Fruit fly (Drosophila melanogaster) whole organism, embryonic: ENCODE measurements around the gene CG32192.
A peak's percentile ranks its signal among the peaks of the same experiment; 100 is the strongest.

Experiments
- ATbp ChIP-seq: fragments of 200-800 bp; sonication (Bioruptor generic); optimal IDR thresholded peaks from 2 replicates; lab custom pipeline; 2017; ENCODE audit warnings: missing biosample characterization, mild to moderate bottlenecking, missing genetic modification characterization, missing genetic modification reagents
- BEAF-32 ChIP-seq: fragments of 200-800 bp; sonication (Bioruptor generic); optimal IDR thresholded peaks from 3 replicates; lab custom pipeline; 2017; ENCODE audit warnings: missing biosample characterization, missing genetic modification characterization, mild to moderate bottlenecking, moderate library complexity, missing genetic modification reagents
- CG1024 ChIP-seq: fragments of 200-800 bp; sonication (Bioruptor generic); IDR thresholded peaks from 2 replicates; pipeline ENCODE4 v1.3.6; 2022; ENCODE audit warnings: missing biosample characterization, missing genetic modification characterization
- CG10565 ChIP-seq: fragments of 200-800 bp; sonication (Bioruptor generic); optimal IDR thresholded peaks from 3 replicates; lab custom pipeline; 2016; ENCODE audit warnings: missing biosample characterization, mild to moderate bottlenecking, missing genetic modification characterization
- CG1233 ChIP-seq: fragments of 200-800 bp; sonication (Bioruptor generic); optimal IDR thresholded peaks from 4 replicates; lab custom pipeline; 2018; ENCODE audit warnings: missing biosample characterization, mild to moderate bottlenecking, missing genetic modification characterization
- CG12769 ChIP-seq: fragments of 200-800 bp; sonication (Bioruptor generic); optimal IDR thresholded peaks from 2 replicates; lab custom pipeline; 2019; ENCODE audit warnings: missing biosample characterization, mild to moderate bottlenecking, missing genetic modification characterization, moderate library complexity
- CG14710 ChIP-seq: fragments of 200-800 bp; sonication (Bioruptor generic); optimal IDR thresholded peaks from 3 replicates; lab custom pipeline; 2019; ENCODE audit warnings: missing biosample characterization, mild to moderate bottlenecking, missing genetic modification characterization, moderate library complexity
- CG15514 ChIP-seq: fragments of 200-800 bp; sonication (Bioruptor generic); optimal IDR thresholded peaks from 3 replicates; lab custom pipeline; 2017; ENCODE audit warnings: missing biosample characterization, missing genetic modification characterization, mild to moderate bottlenecking, moderate library complexity, missing genetic modification reagents
- CG16779 ChIP-seq: fragments of 200-800 bp; sonication (Bioruptor generic); IDR thresholded peaks from 2 replicates; pipeline ENCODE4 v1.3.6; 2022; ENCODE audit warnings: missing biosample characterization, missing genetic modification characterization
- CG31224 ChIP-seq: fragments of 200-800 bp; sonication (Bioruptor generic); IDR thresholded peaks from 2 replicates; pipeline ENCODE4 v1.3.6; 2022; ENCODE audit warnings: missing biosample characterization, missing genetic modification characterization
- CG34422 ChIP-seq: fragments of 200-800 bp; sonication (Bioruptor generic); IDR thresholded peaks from 3 replicates; pipeline ENCODE4 v1.3.6; 2022; ENCODE audit warnings: missing biosample characterization, missing genetic modification characterization
- CG6175 ChIP-seq: fragments of 200-800 bp; sonication (Bioruptor generic); IDR thresholded peaks from 3 replicates; pipeline ENCODE4 v1.3.6; 2022; ENCODE audit warnings: missing biosample characterization, missing genetic modification characterization
- CG6689 ChIP-seq: fragments of 200-800 bp; sonication (Bioruptor generic); IDR thresholded peaks from 2 replicates; pipeline ENCODE4 v1.3.6; 2022; ENCODE audit warnings: missing biosample characterization, missing genetic modification characterization
- CG6791 ChIP-seq: fragments of 200-800 bp; sonication (Bioruptor generic); IDR thresholded peaks from 3 replicates; pipeline ENCODE4 v1.3.6; 2022; ENCODE audit warnings: missing biosample characterization, missing genetic modification characterization; ENCODE audit not compliant: partially characterized antibody
- CG7928 ChIP-seq: fragments of 200-800 bp; sonication (Bioruptor generic); optimal IDR thresholded peaks from 2 replicates; lab custom pipeline; 2017; ENCODE audit warnings: missing biosample characterization, mild to moderate bottlenecking, missing genetic modification characterization
- CG8290 ChIP-seq, 3 experiments: fragments of 200-800 bp; sonication (Bioruptor generic); optimal IDR thresholded peaks; 2 replicates each; lab custom pipeline; 2016 to 2019; ENCODE audit warnings: missing biosample characterization in 3 of 3, missing genetic modification characterization in 3 of 3, mild to moderate bottlenecking in 2 of 3, moderate library complexity in 1 of 3
- Doc2 ChIP-seq: fragments of 200-800 bp; sonication (Bioruptor generic); IDR thresholded peaks from 2 replicates; pipeline ENCODE4 v1.3.6; 2022; ENCODE audit warnings: missing biosample characterization, missing genetic modification characterization
- Eip74EF ChIP-seq, 2 experiments: fragments of 200-800 bp in 1 of 2; fragments of >200 bp in 1 of 2; sonication (Bioruptor generic) in 1 of 2; optimal IDR thresholded peaks; 2 replicates each; lab custom pipeline; 2017 to 2019; ENCODE audit warnings: missing biosample characterization in 2 of 2, missing genetic modification characterization in 2 of 2, mild to moderate bottlenecking in 1 of 2, moderate library complexity in 1 of 2
- Ets65A ChIP-seq: fragments of 200-800 bp; sonication (Bioruptor generic); peaks from one replicate; lab custom pipeline; 2016; ENCODE audit warnings: missing biosample characterization, missing genetic modification characterization
- H2.0 ChIP-seq: fragments of 200-800 bp; sonication (Bioruptor generic); IDR thresholded peaks from 2 replicates; pipeline ENCODE4 v1.3.6; 2022; ENCODE audit warnings: missing biosample characterization, missing genetic modification characterization
- Hmr ChIP-seq: fragments of 200-800 bp; sonication (Bioruptor generic); optimal IDR thresholded peaks from 3 replicates; lab custom pipeline; 2017; ENCODE audit warnings: mild to moderate bottlenecking, missing biosample characterization, missing genetic modification reagents, missing genetic modification characterization
- Hr39 ChIP-seq: fragments of >200 bp; optimal IDR thresholded peaks from 2 replicates; lab custom pipeline; 2017
- Lhr ChIP-seq: fragments of 200-800 bp; sonication (Bioruptor generic); optimal IDR thresholded peaks from 3 replicates; lab custom pipeline; 2017; ENCODE audit warnings: mild to moderate bottlenecking, missing biosample characterization, missing genetic modification reagents, missing genetic modification characterization
- Lpt ChIP-seq: fragments of >200 bp; optimal IDR thresholded peaks from 2 replicates; lab custom pipeline; 2018; ENCODE audit warnings: missing biosample characterization, missing genetic modification characterization
- Med ChIP-seq: fragments of 200-800 bp; sonication (Bioruptor generic); peaks from one replicate; lab custom pipeline; 2016; ENCODE audit warnings: missing biosample characterization, missing genetic modification characterization, mild to moderate bottlenecking, inconsistent platforms, moderate library complexity
- Mes4 ChIP-seq: fragments of 200-800 bp; sonication (Bioruptor generic); optimal IDR thresholded peaks from 2 replicates; lab custom pipeline; 2016; ENCODE audit warnings: missing biosample characterization, missing genetic modification characterization
- Side ChIP-seq: fragments of 200-800 bp; sonication (Bioruptor generic); optimal IDR thresholded peaks from 2 replicates; lab custom pipeline; 2016; ENCODE audit warnings: missing biosample characterization, missing genetic modification characterization
- Trl ChIP-seq, 3 experiments: fragments of >200 bp in 2 of 3; fragments of 200-800 bp in 1 of 3; sonication (Bioruptor generic) in 1 of 3; optimal IDR thresholded peaks; 2 replicates in 1 of 3; 3 replicates in 2 of 3; lab custom pipeline; 2016 to 2017; ENCODE audit warnings: missing biosample characterization in 1 of 3, missing genetic modification characterization in 1 of 3
- Xrp1 ChIP-seq: fragments of 200-800 bp; sonication (Bioruptor generic); IDR thresholded peaks from 2 replicates; pipeline ENCODE4 v1.3.6; 2022; ENCODE audit warnings: missing biosample characterization, missing genetic modification characterization
- abd-A ChIP-seq: fragments of 200-800 bp; sonication (Bioruptor generic); optimal IDR thresholded peaks from 3 replicates; lab custom pipeline; 2019; ENCODE audit warnings: missing biosample characterization, mild to moderate bottlenecking, missing genetic modification characterization, moderate library complexity
- amos ChIP-seq: fragments of 200-800 bp; sonication (Bioruptor generic); IDR thresholded peaks from 2 replicates; pipeline ENCODE4 v1.3.6; 2022; ENCODE audit warnings: missing biosample characterization, missing genetic modification characterization; ENCODE audit not compliant: partially characterized antibody
- ap ChIP-seq: fragments of 200-800 bp; sonication (Bioruptor generic); IDR thresholded peaks from 2 replicates; pipeline ENCODE4 v1.3.6; 2022; ENCODE audit warnings: missing biosample characterization, missing genetic modification characterization
- dati ChIP-seq: fragments of 200-800 bp; sonication (Bioruptor generic); IDR thresholded peaks from 2 replicates; pipeline ENCODE4 v1.3.6; 2022; ENCODE audit warnings: missing biosample characterization, missing genetic modification characterization
- dmrt11E ChIP-seq: fragments of 200-800 bp; sonication (Bioruptor generic); optimal IDR thresholded peaks from 3 replicates; lab custom pipeline; 2018; ENCODE audit warnings: missing biosample characterization, mild to moderate bottlenecking, missing genetic modification characterization, moderate library complexity
- eve ChIP-seq, 2 experiments: fragments of >200 bp; optimal IDR thresholded peaks; 2 replicates each; lab custom pipeline; 2017; ENCODE audit warnings: missing biosample characterization in 2 of 2, missing genetic modification characterization in 2 of 2
- gem ChIP-seq: fragments of 200-800 bp; sonication (Bioruptor generic); optimal IDR thresholded peaks from 2 replicates; lab custom pipeline; 2019; ENCODE audit warnings: missing biosample characterization, mild to moderate bottlenecking, missing genetic modification characterization, moderate library complexity
- grau ChIP-seq: fragments of 200-800 bp; optimal IDR thresholded peaks from 3 replicates; lab custom pipeline; 2019; ENCODE audit warnings: missing biosample characterization, mild to moderate bottlenecking, missing genetic modification characterization, moderate library complexity
- lab ChIP-seq: fragments of 200-800 bp; sonication (Bioruptor generic); optimal IDR thresholded peaks from 3 replicates; lab custom pipeline; 2017; ENCODE audit warnings: missing biosample characterization, missing genetic modification characterization, mild to moderate bottlenecking, moderate library complexity, missing genetic modification reagents
- lola ChIP-seq, 3 experiments: fragments of >200 bp in 2 of 3; fragments of 200-800 bp in 1 of 3; sonication (Bioruptor generic) in 1 of 3; optimal IDR thresholded peaks; 2 replicates each; lab custom pipeline; 2017 to 2019; ENCODE audit warnings: missing biosample characterization in 3 of 3, missing genetic modification characterization in 3 of 3, mild to moderate bottlenecking in 1 of 3, moderate library complexity in 1 of 3
- maf-S ChIP-seq: fragments of 200-800 bp; sonication (Bioruptor generic); optimal IDR thresholded peaks from 2 replicates; lab custom pipeline; 2016; ENCODE audit warnings: missing biosample characterization, missing genetic modification characterization
- mirr ChIP-seq: fragments of 200-800 bp; sonication (Bioruptor generic); optimal IDR thresholded peaks from 3 replicates; lab custom pipeline; 2018; ENCODE audit warnings: missing biosample characterization, mild to moderate bottlenecking, missing genetic modification characterization
- onecut ChIP-seq: fragments of 200-800 bp; sonication (Bioruptor generic); IDR thresholded peaks from 2 replicates; pipeline ENCODE4 v1.3.6; 2022; ENCODE audit warnings: missing biosample characterization, missing genetic modification characterization
- pan ChIP-seq, 4 experiments: fragments of >200 bp in 3 of 4; fragments of 200-800 bp in 1 of 4; sonication (Bioruptor generic) in 1 of 4; optimal IDR thresholded peaks in 3 of 4; IDR thresholded peaks in 1 of 4; 2 replicates each; pipeline versions ENCODE4 v1.3.6 to Lab custom; 2017 to 2022; ENCODE audit warnings: missing biosample characterization in 2 of 4, missing genetic modification characterization in 2 of 4, mixed read lengths in 1 of 4
- pros ChIP-seq: fragments of 200-800 bp; sonication (Bioruptor generic); optimal IDR thresholded peaks from 3 replicates; lab custom pipeline; 2019; ENCODE audit warnings: missing biosample characterization, mild to moderate bottlenecking, missing genetic modification characterization, moderate library complexity
- scrt ChIP-seq: fragments of 200-800 bp; sonication (Bioruptor generic); optimal IDR thresholded peaks from 2 replicates; lab custom pipeline; 2018; ENCODE audit warnings: missing biosample characterization, mild to moderate bottlenecking, missing genetic modification characterization, moderate library complexity
- sens ChIP-seq: fragments of 200-800 bp; sonication (Bioruptor generic); peaks from one replicate; lab custom pipeline; 2016; ENCODE audit warnings: missing biosample characterization, missing genetic modification characterization
- stc ChIP-seq: fragments of 200-800 bp; sonication (Bioruptor generic); IDR thresholded peaks from 2 replicates; pipeline ENCODE4 v1.3.6; 2022; ENCODE audit warnings: missing biosample characterization, missing genetic modification characterization
- tx ChIP-seq: fragments of 200-800 bp; sonication (Bioruptor generic); optimal IDR thresholded peaks from 2 replicates; lab custom pipeline; 2016; ENCODE audit warnings: missing biosample characterization, missing genetic modification characterization

The CG32192 gene

dm6 chr3L:18029546-18030300 is 10.4 kb upstream of the CG32192 start (continued):
- peak; percentile 73; the same call in 1 of the 2 replicates for TF ChIP-seq CG16779
- TF ChIP-seq Doc2 (GFP tag; lab: Robert Waterston, UW) = no peak
- no peak for TF ChIP-seq CG6791 (GFP tag; lab: Robert Waterston, UW)
- TF ChIP-seq dati (GFP tag; lab: Robert Waterston, UW) = no peak
- no peak for TF ChIP-seq Hr39
- TF ChIP-seq tx = peak; percentile 47
- TF ChIP-seq dmrt11E = peak; percentile 62
- TF ChIP-seq onecut (GFP tag; lab: Robert Waterston, UW) = peak; percentile 93
- TF ChIP-seq CG31224 = no peak
- peak; percentile 54 for TF ChIP-seq maf-S
- TF ChIP-seq ATbp (GFP tag; lab: Kevin White, UChicago) = peak; percentile 92
- no peak for TF ChIP-seq BEAF-32 (GFP tag; lab: Kevin White, UChicago)
- TF ChIP-seq ap (GFP tag; lab: Robert Waterston, UW) = no peak; the same call in 1 of the 2 replicates
- TF ChIP-seq Side (GFP tag; lab: Kevin White, UChicago) = peak; percentile 62
- TF ChIP-seq amos (GFP tag; lab: Robert Waterston, UW) = no peak; the same call in 1 of the 2 replicates
- TF ChIP-seq Lhr (GFP tag; lab: Kevin White, UChicago) = peak; percentile 60
- peak; percentile 85 for TF ChIP-seq Xrp1
- peak; percentile 49; the same call in 1 of the 3 replicates for TF ChIP-seq CG34422
- TF ChIP-seq CG1024 = peak; percentile 73
- TF ChIP-seq CG14710 (tag; lab: Kevin White, UChicago) = peak; percentile 64
- peak; percentile 75 for TF ChIP-seq gem
- TF ChIP-seq Lpt (GFP tag; lab: Kevin White, UChicago) = no peak
- TF ChIP-seq H2.0 (GFP tag; lab: Robert Waterston, UW) = peak; percentile 52
- TF ChIP-seq Hmr (GFP tag; lab: Kevin White, UChicago) = peak; percentile 80
- TF ChIP-seq CG1233 (GFP tag; lab: Kevin White, UChicago) = peak; percentile 81
- TF ChIP-seq CG10565 (GFP tag; lab: Kevin White, UChicago) = peak; percentile 36
- TF ChIP-seq pan (optimal IDR thresholded peaks at IDR 0.05; lab: Kevin White, UChicago) = no peak
- TF ChIP-seq pan (GFP tag; optimal IDR thresholded peaks at IDR 0.05 in 1 of 2, IDR thresholded peaks at IDR 0.05 in 1 of 2) = peak in 1 of 2 experiments; percentile 64
- no peak for TF ChIP-seq CG7928 (GFP tag; lab: Kevin White, UChicago)

dm6 chr3L:18030301-18030827 is 9.8 kb upstream of the CG32192 start:
- TF ChIP-seq CG15514 (GFP tag; lab: Kevin White, UChicago) = no peak
- TF ChIP-seq CG12769 (tag; lab: Kevin White, UChicago) = peak; percentile 34
- peak; percentile 24 for TF ChIP-seq grau (tag; lab: Kevin White, UChicago)
- TF ChIP-seq CG8290 (GFP tag; optimal IDR thresholded peaks at IDR 0.05; lab: Kevin White, UChicago) = no peak
- TF ChIP-seq CG8290 (tag; optimal IDR thresholded peaks at IDR 0.05; lab: Kevin White, UChicago) = peak in 1 of 2 experiments; percentile 50
- 0 out of 2 replicates have a peak, but pooled peaks have one; percentile 16 for TF ChIP-seq stc (GFP tag; lab: Robert Waterston, UW)
- TF ChIP-seq CG6689 (GFP tag; lab: Robert Waterston, UW) = no peak
- TF ChIP-seq lola (GFP tag; optimal IDR thresholded peaks at IDR 0.05; lab: Kevin White, UChicago) = no peak
- no peak for TF ChIP-seq Trl (optimal IDR thresholded peaks at IDR 0.05; lab: Kevin White, UChicago)
- TF ChIP-seq Trl (GFP tag; optimal IDR thresholded peaks at IDR 0.05; lab: Kevin White, UChicago) = no peak
- peak; percentile 5 for TF ChIP-seq sens (GFP tag; lab: Kevin White, UChicago)
- peak; percentile 27 for TF ChIP-seq lab
- no peak for TF ChIP-seq CG6175 (GFP tag; lab: Robert Waterston, UW)
- TF ChIP-seq Mes4 (GFP tag; lab: Kevin White, UChicago) = no peak
- TF ChIP-seq scrt (GFP tag; lab: Kevin White, UChicago) = peak; percentile 22
- TF ChIP-seq pros = no peak
- peak; percentile 89 for TF ChIP-seq Ets65A (GFP tag; lab: Kevin White, UChicago)
- TF ChIP-seq eve (GFP tag; optimal IDR thresholded peaks at IDR 0.05; lab: Kevin White, UChicago) = peak in 1 of 2 experiments; percentile 58
- TF ChIP-seq Med (GFP tag; lab: Kevin White, UChicago) = peak; percentile 72
- no peak for TF ChIP-seq Eip74EF (GFP tag; optimal IDR thresholded peaks at IDR 0.05; lab: Kevin White, UChicago)
- peak; percentile 47 for TF ChIP-seq abd-A (tag; lab: Kevin White, UChicago)
- TF ChIP-seq mirr = peak; percentile 26
